Fruit fly (Drosophila melanogaster) whole organism, prepupa: ENCODE results near the gene CG9168.

Experiments
- Hr39 ChIP-seq: fragments of 200-800 bp; sonication (Bioruptor generic); optimal IDR thresholded peaks from 2 replicates; lab custom pipeline; 2016; ENCODE audit warnings: missing biosample characterization, missing genetic modification characterization

CG9168 gene

dm6 chr3L:1461831-1462230 is 51.0 kb downstream of the CG9168 start:
- no peak for TF ChIP-seq Hr39 (GFP tag; lab: Kevin White, UChicago)
